Worm (Caenorhabditis elegans) whole organism, young adult: ENCODE results near the gene D1053.2.

ENCODE experiments used
- efl-1 ChIP-seq: fragments of 150-350 bp; optimal IDR thresholded peaks from 2 replicates; lab custom pipeline; 2014; ENCODE audit warnings: missing biosample characterization, missing genetic modification reagents, missing genetic modification characterization
- lin-26 ChIP-seq: fragments of 200-800 bp; sonication (Bioruptor generic); IDR thresholded peaks from 2 replicates; pipeline ENCODE4 v1.3.6; 2022; ENCODE audit warnings: missing genetic modification reagents, missing genetic modification characterization, missing compliant biosample characterization
- mxl-1 ChIP-seq: sonication (generic microtip); optimal IDR thresholded peaks from 2 replicates; lab custom pipeline; 2016; ENCODE audit warnings: missing genetic modification characterization, missing compliant biosample characterization
- sptf-2 ChIP-seq: fragments of 200-800 bp; sonication (Bioruptor generic); optimal IDR thresholded peaks from 2 replicates; lab custom pipeline; 2018; ENCODE audit warnings: mild to moderate bottlenecking, missing genetic modification characterization, missing compliant biosample characterization
- ztf-26 ChIP-seq: sonication (generic microtip); optimal IDR thresholded peaks from 2 replicates; lab custom pipeline; 2017; ENCODE audit warnings: missing genetic modification characterization, missing compliant biosample characterization

DNA sequence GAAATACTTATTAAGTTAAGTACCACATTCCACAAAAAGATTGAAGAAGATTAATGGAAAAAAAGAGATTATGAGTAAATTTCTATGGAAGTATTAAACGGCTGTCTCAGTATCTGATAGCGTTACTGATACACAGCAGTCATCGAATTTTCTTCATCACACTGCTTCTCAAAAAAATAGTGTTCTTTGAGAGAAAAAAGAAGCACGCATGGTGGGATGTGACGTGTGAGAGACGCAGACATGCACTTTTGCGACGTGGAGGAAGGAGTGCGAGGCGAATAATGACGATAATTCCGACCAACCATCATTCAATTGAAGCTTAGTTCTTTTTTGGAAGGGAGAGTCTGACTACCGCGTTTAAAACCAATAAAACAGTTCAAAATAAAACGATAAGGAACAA, 17.7 kb upstream of the D1053.2 start, which contains the start of gene C44C10.11:
- TF ChIP-seq sptf-2 (GFP tag; lab: Kevin White, UChicago) (no peak), mxl-1 (tag; lab: Kevin White, UChicago) (no peak), lin-26 (GFP tag; lab: Robert Waterston, UW) (no peak), ztf-26 (tag; lab: Kevin White, UChicago) (no peak), efl-1 (no peak)
